Worm (Caenorhabditis elegans) whole organism, L4 larva: ENCODE data around the gene ZK622.5.

Source experiments
- F10B5.3 ChIP-seq: sonication (generic microtip); optimal IDR thresholded peaks from 2 replicates; lab custom pipeline; 2016; ENCODE audit warnings: mild to moderate bottlenecking, missing genetic modification characterization, missing compliant biosample characterization
- F49E8.2 ChIP-seq: sonication (generic microtip); optimal IDR thresholded peaks from 2 replicates; lab custom pipeline; 2016; ENCODE audit warnings: missing compliant biosample characterization, mild to moderate bottlenecking, missing genetic modification characterization, borderline replicate concordance
- Y105C5A.15 ChIP-seq: fragments of 200-800 bp; sonication (Bioruptor generic); IDR thresholded peaks from 2 replicates; pipeline ENCODE4 v1.3.6; 2022; ENCODE audit warnings: missing genetic modification characterization, missing compliant biosample characterization
- Y75B8A.6 ChIP-seq: fragments of 200-800 bp; sonication (Bioruptor generic); IDR thresholded peaks from 2 replicates; pipeline ENCODE4 v1.3.6; 2022; ENCODE audit warnings: missing genetic modification reagents, missing genetic modification characterization, missing compliant biosample characterization
- ZK337.2 ChIP-seq: fragments of 200-800 bp; sonication (Bioruptor generic); IDR thresholded peaks from 2 replicates; pipeline ENCODE4 v1.3.6; 2022; ENCODE audit warnings: missing genetic modification reagents, missing genetic modification characterization, missing compliant biosample characterization
- aly-2 ChIP-seq: sonication (generic microtip); optimal IDR thresholded peaks from 2 replicates; lab custom pipeline; 2018; ENCODE audit warnings: missing biosample characterization, missing genetic modification characterization
- ceh-20 ChIP-seq: fragments of 200-800 bp; sonication (Bioruptor generic); IDR thresholded peaks from 2 replicates; pipeline ENCODE4 v1.3.6; 2022; ENCODE audit warnings: missing genetic modification reagents, missing genetic modification characterization, missing compliant biosample characterization
- cey-2 ChIP-seq: sonication (generic microtip); optimal IDR thresholded peaks from 3 replicates; lab custom pipeline; 2017; ENCODE audit warnings: missing genetic modification characterization, mild to moderate bottlenecking, missing compliant biosample characterization, antibody characterized with exemption, borderline replicate concordance; ENCODE audit not compliant: insufficient read depth
- ctbp-1 ChIP-seq: fragments of 200-800 bp; sonication (Bioruptor generic); IDR thresholded peaks from 2 replicates; pipeline ENCODE4 v1.3.6; 2022; ENCODE audit warnings: missing genetic modification reagents, missing genetic modification characterization, missing compliant biosample characterization
- daf-16 ChIP-seq, 3 experiments: sonication (generic microtip); optimal IDR thresholded peaks; 2 replicates each; lab custom pipeline; 2016 to 2017; ENCODE audit warnings: missing genetic modification characterization in 3 of 3, missing genetic modification reagents in 3 of 3, mild to moderate bottlenecking in 2 of 3, missing compliant biosample characterization in 2 of 3, missing biosample characterization in 1 of 3, moderate library complexity in 1 of 3
- daf-19 ChIP-seq: fragments of 200-800 bp; sonication (Bioruptor generic); conservative IDR thresholded peaks from 2 replicates; pipeline ENCODE4 v1.3.6; 2022; ENCODE audit warnings: missing genetic modification characterization, missing compliant biosample characterization
- dmd-8 ChIP-seq: fragments of 200-800 bp; sonication (Bioruptor generic); IDR thresholded peaks from 2 replicates; pipeline ENCODE4 v1.3.6; 2022; ENCODE audit warnings: missing genetic modification characterization, missing compliant biosample characterization
- dve-1 ChIP-seq: sonication (generic microtip); optimal IDR thresholded peaks from 2 replicates; lab custom pipeline; 2017; ENCODE audit warnings: antibody characterized with exemption, mild to moderate bottlenecking, missing genetic modification characterization, missing compliant biosample characterization; ENCODE audit not compliant: insufficient read depth
- fkh-10 ChIP-seq: fragments of 150-350 bp; optimal IDR thresholded peaks from 2 replicates; lab custom pipeline; 2014; ENCODE audit warnings: missing biosample characterization, missing genetic modification reagents, missing genetic modification characterization
- fos-1 ChIP-seq: fragments of 150-350 bp; optimal IDR thresholded peaks from 2 replicates; lab custom pipeline; 2014; ENCODE audit warnings: missing biosample characterization, missing genetic modification characterization
- gei-8 ChIP-seq: fragments of 200-800 bp; sonication (Bioruptor generic); optimal IDR thresholded peaks from 2 replicates; lab custom pipeline; 2018; ENCODE audit warnings: mild to moderate bottlenecking, missing genetic modification characterization, missing compliant biosample characterization
- hif-1 ChIP-seq, 2 experiments: sonication (generic microtip); optimal IDR thresholded peaks; 2 replicates each; lab custom pipeline; 2016 to 2017; ENCODE audit warnings: missing compliant biosample characterization in 2 of 2, missing genetic modification characterization in 2 of 2, missing genetic modification reagents in 2 of 2, missing genotype in 2 of 2, mild to moderate bottlenecking in 1 of 2
- hlh-11 ChIP-seq: fragments of 200-800 bp; sonication (Bioruptor generic); optimal IDR thresholded peaks from 2 replicates; lab custom pipeline; 2018; ENCODE audit warnings: mild to moderate bottlenecking, missing genetic modification characterization, missing compliant biosample characterization
- hlh-30 ChIP-seq: sonication (generic microtip); optimal IDR thresholded peaks from 2 replicates; lab custom pipeline; 2017; ENCODE audit warnings: antibody characterized with exemption, mild to moderate bottlenecking, missing genetic modification characterization, missing compliant biosample characterization; ENCODE audit not compliant: insufficient read depth
- lin-1 ChIP-seq: fragments of 200-800 bp; sonication (Bioruptor generic); IDR thresholded peaks from 2 replicates; pipeline ENCODE4 v1.3.6; 2022; ENCODE audit warnings: missing genetic modification reagents, missing genetic modification characterization, missing compliant biosample characterization
- lin-15B ChIP-seq: fragments of 150-350 bp; sonication (generic microtip); optimal IDR thresholded peaks from 3 replicates; lab custom pipeline; 2014; ENCODE audit warnings: missing biosample characterization, missing genetic modification characterization
- lin-29 ChIP-seq: fragments of 200-800 bp; sonication (Bioruptor generic); IDR thresholded peaks from 2 replicates; pipeline ENCODE4 v1.3.6; 2022; ENCODE audit warnings: missing genetic modification reagents, missing genetic modification characterization, missing compliant biosample characterization
- lin-39 ChIP-seq: fragments of 150-350 bp; optimal IDR thresholded peaks from 2 replicates; lab custom pipeline; 2014; ENCODE audit warnings: missing biosample characterization, missing genetic modification reagents, missing genetic modification characterization
- lsy-2 ChIP-seq, 2 experiments: fragments of 150-350 bp in 1 of 2; sonication (generic microtip) in 1 of 2; optimal IDR thresholded peaks; 2 replicates each; lab custom pipeline; 2014 to 2017; ENCODE audit warnings: missing biosample characterization in 2 of 2, missing genetic modification characterization in 2 of 2
- mdl-1 ChIP-seq, 2 experiments: fragments of 150-350 bp in 1 of 2; sonication (generic microtip) in 1 of 2; optimal IDR thresholded peaks; 2 replicates each; lab custom pipeline; 2014 to 2017; ENCODE audit warnings: missing biosample characterization in 2 of 2, missing genetic modification characterization in 2 of 2
- mes-2 ChIP-seq: sonication (generic microtip); optimal IDR thresholded peaks from 2 replicates; lab custom pipeline; 2016; ENCODE audit warnings: missing genotype, mild to moderate bottlenecking, missing genetic modification characterization, missing compliant biosample characterization; ENCODE audit not compliant: poor library complexity, severe bottlenecking
- nhr-10 ChIP-seq: fragments of 150-350 bp; optimal IDR thresholded peaks from 2 replicates; lab custom pipeline; 2014; ENCODE audit warnings: missing biosample characterization, missing genetic modification characterization
- nhr-237 ChIP-seq: sonication (generic microtip); optimal IDR thresholded peaks from 2 replicates; lab custom pipeline; 2017; ENCODE audit warnings: missing biosample characterization, missing genetic modification characterization
- nhr-28 ChIP-seq: fragments of 150-350 bp; optimal IDR thresholded peaks from 2 replicates; lab custom pipeline; 2014; ENCODE audit warnings: missing biosample characterization, missing genetic modification characterization
- nhr-42 ChIP-seq: fragments of 200-800 bp; sonication (Bioruptor generic); IDR thresholded peaks from 2 replicates; pipeline ENCODE4 v1.3.6; 2022; ENCODE audit warnings: missing genetic modification characterization, missing compliant biosample characterization
- nhr-48 ChIP-seq: sonication (generic microtip); optimal IDR thresholded peaks from 2 replicates; lab custom pipeline; 2016; ENCODE audit warnings: mild to moderate bottlenecking, missing genetic modification characterization, missing compliant biosample characterization
- nhr-76 ChIP-seq: fragments of 150-350 bp; optimal IDR thresholded peaks from 2 replicates; lab custom pipeline; 2014; ENCODE audit warnings: missing biosample characterization, missing genetic modification characterization
- pha-4 ChIP-seq, 2 experiments: fragments of 150-350 bp in 1 of 2; fragments of 200-800 bp in 1 of 2; sonication (Bioruptor generic) in 1 of 2; IDR thresholded peaks in 1 of 2; optimal IDR thresholded peaks in 1 of 2; 2 replicates each; pipeline versions ENCODE4 v1.3.6 to Lab custom; 2014 to 2022; ENCODE audit warnings: missing genetic modification characterization in 2 of 2, missing genetic modification reagents in 2 of 2, missing biosample characterization in 1 of 2, missing compliant biosample characterization in 1 of 2
- php-3 ChIP-seq: fragments of 200-800 bp; sonication (Bioruptor generic); IDR thresholded peaks from 2 replicates; pipeline ENCODE4 v1.3.6; 2022; ENCODE audit warnings: missing genetic modification reagents, missing genetic modification characterization, missing compliant biosample characterization
- pqm-1 ChIP-seq: sonication (generic microtip); optimal IDR thresholded peaks from 2 replicates; lab custom pipeline; 2017; ENCODE audit warnings: missing biosample characterization, missing genetic modification characterization
- rbr-2 ChIP-seq: sonication (generic microtip); optimal IDR thresholded peaks from 2 replicates; lab custom pipeline; 2016; ENCODE audit warnings: missing genotype, missing genetic modification characterization, missing compliant biosample characterization
- saeg-2 ChIP-seq: fragments of 200-800 bp; sonication (Bioruptor generic); IDR thresholded peaks from 2 replicates; pipeline ENCODE4 v1.3.6; 2022; ENCODE audit warnings: missing genetic modification reagents, missing genetic modification characterization, missing compliant biosample characterization
- sdz-12 ChIP-seq: fragments of 200-800 bp; sonication (Bioruptor generic); optimal IDR thresholded peaks from 2 replicates; lab custom pipeline; 2018; ENCODE audit warnings: mild to moderate bottlenecking, missing genetic modification characterization, missing compliant biosample characterization
- set-16 ChIP-seq: fragments of 200-800 bp; sonication (Bioruptor generic); IDR thresholded peaks from 2 replicates; pipeline ENCODE4 v1.3.6; 2022; ENCODE audit warnings: missing genetic modification reagents, missing genetic modification characterization, missing compliant biosample characterization
- skn-1 ChIP-seq: fragments of 150-350 bp; optimal IDR thresholded peaks from 2 replicates; lab custom pipeline; 2014; ENCODE audit warnings: missing biosample characterization, missing genetic modification characterization
- snpc-4 ChIP-seq: fragments of 150-350 bp; optimal IDR thresholded peaks from 2 replicates; lab custom pipeline; 2014; ENCODE audit warnings: missing biosample characterization, missing genetic modification characterization
- spr-1 ChIP-seq: sonication (generic microtip); optimal IDR thresholded peaks from 2 replicates; lab custom pipeline; 2016; ENCODE audit warnings: mild to moderate bottlenecking, missing genetic modification characterization, missing compliant biosample characterization
- tag-97 ChIP-seq: fragments of 200-800 bp; sonication (Bioruptor generic); IDR thresholded peaks from 2 replicates; pipeline ENCODE4 v1.3.6; 2022; ENCODE audit warnings: missing genetic modification characterization, missing compliant biosample characterization
- unc-130 ChIP-seq: sonication (generic microtip); optimal IDR thresholded peaks from 2 replicates; lab custom pipeline; 2016; ENCODE audit warnings: missing genetic modification reagents, missing genetic modification characterization, missing compliant biosample characterization
- unc-39 ChIP-seq: sonication (generic microtip); optimal IDR thresholded peaks from 2 replicates; lab custom pipeline; 2017; ENCODE audit warnings: missing biosample characterization, missing genetic modification characterization
- unc-62 ChIP-seq, 3 experiments: fragments of 150-350 bp in 1 of 3; sonication (generic microtip); optimal IDR thresholded peaks in 2 of 3; peaks in 1 of 3; 1 replicate in 1 of 3; 2 replicates in 2 of 3; lab custom pipeline; 2014 to 2017; ENCODE audit warnings: missing biosample characterization in 3 of 3, missing genetic modification characterization in 3 of 3, missing genetic modification reagents in 3 of 3, missing genotype in 1 of 3
- zag-1 ChIP-seq: fragments of 150-350 bp; optimal IDR thresholded peaks from 2 replicates; lab custom pipeline; 2014; ENCODE audit warnings: missing biosample characterization, missing genetic modification characterization
- zip-11 ChIP-seq: fragments of 200-800 bp; sonication (Bioruptor generic); IDR thresholded peaks from 2 replicates; pipeline ENCODE4 v1.3.6; 2022; ENCODE audit warnings: missing genetic modification characterization, missing compliant biosample characterization
- zip-2 ChIP-seq: fragments of 150-350 bp; optimal IDR thresholded peaks from 2 replicates; lab custom pipeline; 2014; ENCODE audit warnings: missing biosample characterization, missing genetic modification characterization

The ZK622.5 gene

ce11 chrII:5335370-5336034 is 46.3 kb downstream of the ZK622.5 start (continued):
- TF ChIP-seq tag-97 (GFP tag; lab: Robert Waterston, UW) = no peak
- TF ChIP-seq dve-1 (tag; lab: Kevin White, UChicago) = peak; percentile 41
- TF ChIP-seq aly-2 = no peak
- no peak for TF ChIP-seq Y105C5A.15 (GFP tag; lab: Robert Waterston, UW)
- TF ChIP-seq mes-2 (tag; lab: Kevin White, UChicago) = peak; percentile 7
- TF ChIP-seq lin-1 (GFP tag; lab: Robert Waterston, UW) = no peak
- TF ChIP-seq nhr-48 (tag; lab: Kevin White, UChicago) = no peak
- TF ChIP-seq ctbp-1 (GFP tag; lab: Robert Waterston, UW) = no peak
- TF ChIP-seq unc-62 (GFP tag; optimal IDR thresholded peaks at IDR 0.05 in 1 of 2; lab: Kevin White, UChicago) = peak in 1 of 2 experiments; percentile 96
- no peak for TF ChIP-seq unc-62 (tag; optimal IDR thresholded peaks at IDR 0.05; lab: Kevin White, UChicago)
- peak in 1 of 2 experiments; percentile 13 for TF ChIP-seq hif-1 (tag; optimal IDR thresholded peaks at IDR 0.05; lab: Kevin White, UChicago)
- no peak for TF ChIP-seq zip-2 (tag; lab: Kevin White, UChicago)
- no peak for TF ChIP-seq F10B5.3 (tag; lab: Kevin White, UChicago)
- TF ChIP-seq set-16 (GFP tag; lab: Robert Waterston, UW) = no peak
- no peak for TF ChIP-seq cey-2
- peak; percentile 38 for TF ChIP-seq hlh-30 (tag; lab: Kevin White, UChicago)
- no peak for TF ChIP-seq lin-39 (tag; lab: Kevin White, UChicago)
- TF ChIP-seq Y75B8A.6 (GFP tag; lab: Robert Waterston, UW) = no peak
- TF ChIP-seq ZK337.2 (GFP tag; lab: Robert Waterston, UW) = no peak
- TF ChIP-seq gei-8 (GFP tag; lab: Kevin White, UChicago) = no peak
- TF ChIP-seq nhr-42 (GFP tag; lab: Robert Waterston, UW) = no peak
- no peak for TF ChIP-seq daf-16 (GFP tag; optimal IDR thresholded peaks at IDR 0.05; lab: Kevin White, UChicago)
- TF ChIP-seq daf-16 (tag; optimal IDR thresholded peaks at IDR 0.05; lab: Kevin White, UChicago) = no peak
- no peak for TF ChIP-seq F49E8.2 (tag; lab: Kevin White, UChicago)
- TF ChIP-seq nhr-76 (tag; lab: Kevin White, UChicago) = no peak
- TF ChIP-seq unc-39 = no peak
- TF ChIP-seq ceh-20 (GFP tag; lab: Robert Waterston, UW) = no peak
- TF ChIP-seq dmd-8 (GFP tag; lab: Robert Waterston, UW) = no peak
- no peak for TF ChIP-seq skn-1
- no peak for TF ChIP-seq rbr-2 (tag; lab: Kevin White, UChicago)
- no peak for TF ChIP-seq saeg-2 (GFP tag; lab: Robert Waterston, UW)
- no peak for TF ChIP-seq nhr-237 (tag; lab: Kevin White, UChicago)
- TF ChIP-seq nhr-10 (tag; lab: Kevin White, UChicago) = no peak
- TF ChIP-seq snpc-4 (tag; lab: Kevin White, UChicago) = no peak
- no peak for TF ChIP-seq fkh-10 (GFP tag; lab: Kevin White, UChicago)
- TF ChIP-seq php-3 = no peak
- no peak for TF ChIP-seq mdl-1 (tag; optimal IDR thresholded peaks at IDR 0.05; lab: Kevin White, UChicago)
- TF ChIP-seq nhr-28 = no peak
- no peak for TF ChIP-seq lin-29 (GFP tag; lab: Robert Waterston, UW)
- TF ChIP-seq spr-1 = no peak
- TF ChIP-seq unc-130 (GFP tag; lab: Kevin White, UChicago) = no peak
- no peak for TF ChIP-seq zag-1 (tag; lab: Kevin White, UChicago)
- no peak for TF ChIP-seq fos-1 (tag; lab: Kevin White, UChicago)
- TF ChIP-seq sdz-12 (GFP tag; lab: Kevin White, UChicago) = no peak
- no peak for TF ChIP-seq pha-4 (GFP tag; IDR thresholded peaks at IDR 0.05; lab: Robert Waterston, UW)
- no peak for TF ChIP-seq pha-4 (tag; optimal IDR thresholded peaks at IDR 0.05; lab: Kevin White, UChicago)
- no peak for TF ChIP-seq lin-15B
- no peak for TF ChIP-seq pqm-1
- peak in 1 of 2 experiments; percentile 2 for TF ChIP-seq lsy-2 (tag; optimal IDR thresholded peaks at IDR 0.05; lab: Kevin White, UChicago)
- no peak for TF ChIP-seq daf-19 (GFP tag; lab: Robert Waterston, UW)
- no peak for TF ChIP-seq zip-11 (GFP tag; lab: Robert Waterston, UW)
- no peak for TF ChIP-seq hlh-11 (tag; lab: Kevin White, UChicago)
